Fruit fly (Drosophila melanogaster) whole organism, wandering third instar larva: ENCODE measurements around the gene Hsc70-1.

ENCODE experiments used
- Abd-B ChIP-seq: fragments of >200 bp; optimal IDR thresholded peaks from 2 replicates; lab custom pipeline; 2017; ENCODE audit warnings: missing biosample characterization, missing genetic modification characterization
- brk ChIP-seq: fragments of 200-800 bp; sonication (Bioruptor generic); optimal IDR thresholded peaks from 2 replicates; lab custom pipeline; 2016; ENCODE audit warnings: missing biosample characterization, mild to moderate bottlenecking, missing genetic modification characterization
- lola ChIP-seq: fragments of >200 bp; optimal IDR thresholded peaks from 2 replicates; lab custom pipeline; 2017; ENCODE audit warnings: missing biosample characterization, missing genetic modification characterization
- pan ChIP-seq: fragments of >200 bp; optimal IDR thresholded peaks from 2 replicates; lab custom pipeline; 2017
- psq ChIP-seq: fragments of 200-800 bp; sonication (Bioruptor generic); optimal IDR thresholded peaks from 3 replicates; lab custom pipeline; 2017; ENCODE audit warnings: missing biosample characterization, mild to moderate bottlenecking, missing genetic modification characterization, moderate library complexity
- tai ChIP-seq: sonication (Bioruptor generic); optimal IDR thresholded peaks from 2 replicates; lab custom pipeline; 2016; ENCODE audit warnings: missing biosample characterization, missing genetic modification characterization

DNA sequence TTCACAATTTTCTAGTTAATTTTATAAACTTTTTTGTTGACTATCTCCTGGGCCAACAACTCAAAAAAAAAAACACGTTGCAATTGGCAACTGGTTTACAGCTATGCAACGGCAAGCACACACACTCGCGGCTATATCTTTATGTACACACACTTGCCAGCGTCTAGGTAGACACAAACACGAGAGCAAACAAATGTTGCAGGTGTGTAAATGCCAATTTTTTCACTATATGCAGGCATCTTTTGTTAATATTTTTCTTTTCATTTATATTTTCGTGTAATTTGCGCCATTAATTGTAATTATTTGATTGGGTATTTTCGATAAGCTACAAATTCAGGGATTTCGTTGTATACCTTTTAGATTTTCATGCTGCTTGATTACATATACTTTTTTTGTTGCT is 49.2 kb upstream of the Hsc70-1 start:
- TF ChIP-seq pan (no peak), Abd-B (GFP tag; lab: Kevin White, UChicago) (no peak), tai (no peak), psq (GFP tag; lab: Kevin White, UChicago) (no peak), brk (no peak), lola (GFP tag; lab: Kevin White, UChicago) (no peak)
